Worm (Caenorhabditis elegans): ENCODE results near the gene F23H12.3.

Gene F23H12.3

DNA sequence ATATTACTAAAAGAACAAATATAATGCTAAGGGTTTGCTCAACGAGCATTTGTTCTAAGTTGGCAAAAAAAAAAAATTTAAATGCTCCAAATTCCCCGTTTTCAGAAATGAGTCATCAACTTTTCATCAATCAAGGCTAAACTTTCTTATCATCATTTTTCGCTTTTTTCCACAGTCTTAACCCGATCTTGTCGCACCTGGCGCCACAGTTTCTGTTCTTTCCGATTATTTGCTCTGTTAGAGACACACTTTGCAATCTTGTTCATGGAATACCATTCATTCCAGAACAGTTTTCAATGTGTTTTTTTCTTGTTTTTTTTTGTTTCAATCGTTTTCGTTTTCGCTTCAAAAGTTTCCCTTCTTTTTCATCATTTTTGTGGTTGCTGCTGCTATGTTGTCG is 46.8 kb upstream of the F23H12.3 start:
- TF ChIP-seq attf-5 (GFP tag; optimal IDR thresholded peaks at IDR 0.05) (no peak), nhr-80 (tag; optimal IDR thresholded peaks at IDR 0.05) (peak; percentile 80), bed-2 (GFP tag; IDR thresholded peaks at IDR 0.05) (no peak), chd-7 (tag; optimal IDR thresholded peaks at IDR 0.05) (no peak)

DNA sequence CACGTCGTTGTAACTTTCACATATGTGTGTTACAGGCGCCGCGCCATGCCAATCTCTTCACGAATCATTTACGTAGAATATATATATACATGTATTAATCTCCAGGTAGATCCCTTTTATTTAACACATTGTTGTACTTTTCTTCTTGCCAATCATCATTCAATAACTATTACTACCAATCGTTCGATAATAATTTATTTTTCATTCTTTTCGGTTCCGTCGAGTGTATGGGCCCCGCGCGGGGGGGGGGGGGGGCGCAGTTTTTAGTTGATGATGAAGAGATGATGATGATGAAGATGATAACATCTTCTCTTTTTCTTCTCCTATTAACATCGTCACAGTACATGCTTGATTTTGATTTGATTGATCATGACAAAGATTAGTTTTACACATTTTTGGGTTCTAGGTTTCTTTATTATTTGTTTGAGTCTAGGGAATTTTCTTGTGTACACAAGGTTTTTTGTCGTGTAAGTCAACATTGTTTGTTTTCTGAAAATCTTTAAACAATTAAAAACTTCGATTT is 45.6 kb upstream of the F23H12.3 start:
- TF ChIP-seq xnd-1 (tag; optimal IDR thresholded peaks at IDR 0.05): no peak
- TF ChIP-seq ztf-25 (GFP tag; IDR thresholded peaks at IDR 0.05): no peak
- TF ChIP-seq lsy-27 (tag; optimal IDR thresholded peaks at IDR 0.05; ENCODE audit: borderline replicate concordance, insufficient read depth): no peak
- TF ChIP-seq gei-17 (GFP tag; optimal IDR thresholded peaks at IDR 0.05): no peak
- TF ChIP-seq lin-40 (tag; optimal IDR thresholded peaks at IDR 0.05): no peak
- no peak for TF ChIP-seq unc-62 (GFP tag; optimal IDR thresholded peaks at IDR 0.05)
- TF ChIP-seq lin-35 (GFP tag; optimal IDR thresholded peaks at IDR 0.05): no peak
- TF ChIP-seq ZK185.1 (tag; optimal IDR thresholded peaks at IDR 0.05; ENCODE audit: poor library complexity, severe bottlenecking): no peak
- TF ChIP-seq akir-1 (GFP tag; optimal IDR thresholded peaks at IDR 0.05): no peak
- no peak for TF ChIP-seq lsl-1 (GFP tag; optimal IDR thresholded peaks at IDR 0.05)
- TF ChIP-seq athp-1 (tag; optimal IDR thresholded peaks at IDR 0.05): no peak
- no peak for TF ChIP-seq nhr-120 (GFP tag; IDR thresholded peaks at IDR 0.05)
- no peak for TF ChIP-seq pha-4 (tag; optimal IDR thresholded peaks at IDR 0.05)
- no peak for TF ChIP-seq B0035.1 (tag; optimal IDR thresholded peaks at IDR 0.05)

DNA sequence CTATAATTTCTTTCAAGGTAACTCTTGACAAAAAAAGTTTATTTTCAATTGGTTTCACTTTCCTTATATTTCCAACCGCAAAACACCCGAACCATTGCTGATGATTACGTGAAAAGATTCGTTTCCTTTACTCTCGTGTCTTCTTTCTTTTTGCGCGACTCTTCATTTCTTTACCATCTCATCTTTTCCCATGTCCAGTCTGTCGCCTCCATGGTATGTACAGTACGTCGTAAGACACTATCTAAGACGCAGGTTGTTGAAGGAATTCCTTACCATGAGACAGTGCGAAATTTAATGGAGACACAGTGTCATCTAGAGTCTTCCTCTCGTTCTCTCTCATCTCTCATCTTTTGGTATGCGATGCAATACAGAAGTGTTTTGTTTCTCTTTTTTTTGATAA is 44.8 kb upstream of the F23H12.3 start:
- TF ChIP-seq hmg-1.2 (GFP tag; IDR thresholded peaks at IDR 0.05): peak; percentile 66; the same call in 1 of the 2 replicates
- TF ChIP-seq ztf-18 (tag; optimal IDR thresholded peaks at IDR 0.05): peak; percentile 9
- TF ChIP-seq snpc-4 (GFP tag; optimal IDR thresholded peaks at IDR 0.05): no peak
- peak in 1 of 4 experiments; percentile 29 for TF ChIP-seq snpc-4 (tag; optimal IDR thresholded peaks at IDR 0.05)
- peak; percentile 15 for TF ChIP-seq repo-1 (tag; optimal IDR thresholded peaks at IDR 0.05)
- peak; percentile 43 for TF ChIP-seq ZK185.1 (tag; optimal IDR thresholded peaks at IDR 0.05; ENCODE audit: poor library complexity, severe bottlenecking)
- no peak for TF ChIP-seq F55B11.4 (tag; optimal IDR thresholded peaks at IDR 0.05; ENCODE audit: borderline replicate concordance, insufficient read depth)
- TF ChIP-seq dpff-1 (tag; optimal IDR thresholded peaks at IDR 0.05): no peak
- TF ChIP-seq tbp1 (GFP tag; optimal IDR thresholded peaks at IDR 0.05): peak; percentile 20
- TF ChIP-seq unc-62 (GFP tag; optimal IDR thresholded peaks at IDR 0.05): peak; percentile 46
- TF ChIP-seq ceh-91 (GFP tag; IDR thresholded peaks at IDR 0.05): no peak
- TF ChIP-seq nfya-2 (GFP tag; IDR thresholded peaks at IDR 0.05): no peak
- TF ChIP-seq F22D6.2 (tag; optimal IDR thresholded peaks at IDR 0.05): no peak
- TF ChIP-seq cebp-2 (GFP tag; IDR thresholded peaks at IDR 0.05): no peak
- TF ChIP-seq somi-1 (GFP tag; optimal IDR thresholded peaks at IDR 0.05): peak; percentile 50
- no peak for TF ChIP-seq zim-3 (tag; optimal IDR thresholded peaks at IDR 0.05)
- no peak for TF ChIP-seq F39B2.1 (GFP tag; IDR thresholded peaks at IDR 0.05)
- TF ChIP-seq Y56A3A.18 (GFP tag; IDR thresholded peaks at IDR 0.05): 0 out of 2 replicates have a peak, but pooled peaks have one; percentile 64
- TF ChIP-seq lin-54 (GFP tag; optimal IDR thresholded peaks at IDR 0.05): peak; percentile 12
- TF ChIP-seq C17E4.6 (GFP tag; IDR thresholded peaks at IDR 0.05): no peak
- TF ChIP-seq egrh-3 (GFP tag; IDR thresholded peaks at IDR 0.05): no peak
- TF ChIP-seq cebp-1 (GFP tag; IDR thresholded peaks at IDR 0.05): no peak
- peak; percentile 56 for TF ChIP-seq cebp-1 (tag; optimal IDR thresholded peaks at IDR 0.05)
- peak; percentile 35; the same call in 1 of the 2 replicates for TF ChIP-seq dox-1 (GFP tag; IDR thresholded peaks at IDR 0.05)
- TF ChIP-seq attf-6 (GFP tag; IDR thresholded peaks at IDR 0.05): no peak
- TF ChIP-seq attf-5 (GFP tag; optimal IDR thresholded peaks at IDR 0.05): peak; percentile 48
- peak; percentile 34 for TF ChIP-seq ceh-27 (GFP tag; optimal IDR thresholded peaks at IDR 0.05)
- TF ChIP-seq let-607 (tag; optimal IDR thresholded peaks at IDR 0.05): peak in 1 of 2 experiments; percentile 14
- peak; percentile 49 for TF ChIP-seq lin-40 (tag; optimal IDR thresholded peaks at IDR 0.05)
- peak; percentile 59 for TF ChIP-seq nhr-80 (tag; optimal IDR thresholded peaks at IDR 0.05)
- no peak for TF ChIP-seq unc-130 (GFP tag; optimal IDR thresholded peaks at IDR 0.05)
